Fruit fly (Drosophila melanogaster) whole organism, embryonic: ENCODE data around the gene PH4alphaSG2.

ENCODE experiments used
- Bdp1 ChIP-seq: fragments of 200-800 bp; sonication (Bioruptor generic); optimal IDR thresholded peaks from 3 replicates; lab custom pipeline; 2016; ENCODE audit warnings: missing biosample characterization, missing genetic modification characterization
- CG12155 ChIP-seq: fragments of 200-800 bp; sonication (Bioruptor generic); optimal IDR thresholded peaks from 3 replicates; lab custom pipeline; 2016; ENCODE audit warnings: missing biosample characterization, missing genetic modification characterization
- CG4424 ChIP-seq: fragments of 200-800 bp; sonication (Bioruptor generic); optimal IDR thresholded peaks from 3 replicates; lab custom pipeline; 2016; ENCODE audit warnings: missing biosample characterization, missing genetic modification characterization
- Dip2 ChIP-seq: fragments of 200-800 bp; sonication (Bioruptor generic); IDR thresholded peaks from 2 replicates; pipeline ENCODE4 v1.3.6; 2022; ENCODE audit warnings: missing biosample characterization, missing genetic modification characterization
- HHEX ChIP-seq: fragments of 200-800 bp; sonication (Bioruptor generic); optimal IDR thresholded peaks from 3 replicates; lab custom pipeline; 2017; ENCODE audit warnings: missing biosample characterization, mild to moderate bottlenecking, missing genetic modification characterization, missing genetic modification reagents
- Ptx1 ChIP-seq: fragments of 200-800 bp; sonication (Bioruptor generic); IDR thresholded peaks from 2 replicates; pipeline ENCODE4 v1.3.6; 2022; ENCODE audit warnings: missing biosample characterization, missing genetic modification characterization
- Usf ChIP-seq: fragments of 200-800 bp; sonication (Bioruptor generic); optimal IDR thresholded peaks from 2 replicates; lab custom pipeline; 2017; ENCODE audit warnings: missing genotype, missing biosample characterization, missing genetic modification characterization
- hth ChIP-seq: fragments of >200 bp; optimal IDR thresholded peaks from 2 replicates; lab custom pipeline; 2017; ENCODE audit warnings: inconsistent platforms
- tap ChIP-seq: fragments of 200-800 bp; optimal IDR thresholded peaks from 3 replicates; lab custom pipeline; 2019; ENCODE audit warnings: missing biosample characterization, mild to moderate bottlenecking, missing genetic modification characterization, moderate library complexity

DNA sequence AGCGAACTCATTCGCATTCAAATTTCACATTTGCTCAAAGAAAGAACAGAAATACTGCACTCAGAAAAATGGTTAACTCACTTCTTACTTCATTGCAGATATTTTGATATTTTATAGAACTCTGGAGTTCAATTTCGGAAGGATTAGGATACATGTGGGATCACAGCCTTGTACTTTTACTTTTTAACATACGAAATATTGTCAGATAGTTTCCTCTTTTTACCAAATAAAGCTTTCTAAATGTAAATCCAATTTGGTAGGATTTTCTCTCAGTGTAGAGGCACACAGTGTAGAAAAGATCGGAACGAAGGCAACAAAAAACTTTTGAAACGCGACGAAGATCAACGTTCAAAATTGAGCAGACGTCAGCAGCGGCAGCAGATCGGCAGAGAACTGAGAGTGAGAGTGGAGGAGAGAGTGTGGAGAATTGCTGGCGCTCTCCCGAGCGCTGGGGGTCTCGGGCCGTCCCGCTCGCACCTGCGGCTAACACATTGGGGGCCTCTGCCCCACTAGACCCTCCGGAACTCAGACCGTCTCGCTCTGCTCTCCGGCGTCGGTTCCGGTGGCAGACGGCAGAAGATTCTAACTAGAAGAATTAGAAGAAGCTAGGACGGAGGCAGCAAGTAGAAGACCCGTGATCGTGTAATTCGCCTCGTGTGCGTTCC is 42.2 kb downstream of the PH4alphaSG2 start, which contains the start of gene tmod:
- peak; percentile 55 for TF ChIP-seq Ptx1 (GFP tag; lab: Robert Waterston, UW)
- peak; percentile 46 for TF ChIP-seq tap (tag; lab: Kevin White, UChicago)
- no peak for TF ChIP-seq CG12155 (GFP tag; lab: Kevin White, UChicago)
- no peak for TF ChIP-seq Bdp1 (GFP tag; lab: Kevin White, UChicago)
- no peak for TF ChIP-seq HHEX
- peak; percentile 36 for TF ChIP-seq CG4424 (GFP tag; lab: Kevin White, UChicago)
- no peak for TF ChIP-seq Usf (GFP tag; lab: Kevin White, UChicago)
- no peak for TF ChIP-seq Dip2 (GFP tag; lab: Robert Waterston, UW)
- no peak for TF ChIP-seq hth
